Fruit fly (Drosophila melanogaster): ENCODE results near the gene CG13692.

Gene CG13692

dm6 chr2L:439339-439738 is 17.8 kb downstream of the CG13692 start:
- peak; percentile 2 for TF ChIP-seq fd96Cb (tag; optimal IDR thresholded peaks at IDR 0.05)
- peak; percentile 96 for TF ChIP-seq D19A (tag; optimal IDR thresholded peaks at IDR 0.05)
- TF ChIP-seq sqz (GFP tag; optimal IDR thresholded peaks at IDR 0.05), result no peak
- no peak for TF ChIP-seq CG43689 (GFP tag; IDR thresholded peaks at IDR 0.05)
- TF ChIP-seq Mad (GFP tag; optimal IDR thresholded peaks at IDR 0.05), result no peak
- no peak for TF ChIP-seq CG7987 (GFP tag; optimal IDR thresholded peaks at IDR 0.05)
- TF ChIP-seq Mes4 (GFP tag; optimal IDR thresholded peaks at IDR 0.05), result no peak
- no peak for TF ChIP-seq CG6654 (GFP tag; optimal IDR thresholded peaks at IDR 0.05)
- TF ChIP-seq p53 (GFP tag; optimal IDR thresholded peaks at IDR 0.05), result no peak
- no peak for TF ChIP-seq CG8924 (tag; optimal IDR thresholded peaks at IDR 0.05)
- TF ChIP-seq twi (tag; optimal IDR thresholded peaks at IDR 0.05), result no peak
- peak; percentile 43 for TF ChIP-seq corto (GFP tag; optimal IDR thresholded peaks at IDR 0.05)
- no peak for TF ChIP-seq CG12769 (tag; optimal IDR thresholded peaks at IDR 0.05)
- no peak for TF ChIP-seq Bdp1 (GFP tag; optimal IDR thresholded peaks at IDR 0.05)
- TF ChIP-seq CG10321 (GFP tag; IDR thresholded peaks at IDR 0.05), result no peak
- TF ChIP-seq CG2116 (GFP tag; optimal IDR thresholded peaks at IDR 0.05), result no peak
- peak; percentile 29 for TF ChIP-seq Blimp-1 (GFP tag; optimal IDR thresholded peaks at IDR 0.05)
- TF ChIP-seq sens (GFP tag), result peak; percentile 79
- no peak for TF ChIP-seq CG8765 (GFP tag; IDR thresholded peaks at IDR 0.05)
- TF ChIP-seq CG10462 (GFP tag; optimal IDR thresholded peaks at IDR 0.05), result no peak
- TF ChIP-seq CG7372 (GFP tag; IDR thresholded peaks at IDR 0.05), result no peak
- TF ChIP-seq ATbp (GFP tag; optimal IDR thresholded peaks at IDR 0.05), result no peak
- TF ChIP-seq tap (tag; optimal IDR thresholded peaks at IDR 0.05), result no peak
- peak; percentile 55 for TF ChIP-seq CG10979 (tag; optimal IDR thresholded peaks at IDR 0.05)
- TF ChIP-seq tna (GFP tag; IDR thresholded peaks at IDR 0.05; ENCODE audit: partially characterized antibody), result no peak
- peak in 1 of 3 experiments; percentile 34 for TF ChIP-seq lola (GFP tag; optimal IDR thresholded peaks at IDR 0.05)
- peak; percentile 12; the same call in 1 of the 3 replicates for TF ChIP-seq row (GFP tag; IDR thresholded peaks at IDR 0.05)
- peak; percentile 22 for TF ChIP-seq CG17829 (tag; optimal IDR thresholded peaks at IDR 0.05)
- TF ChIP-seq ara (GFP tag; IDR thresholded peaks at IDR 0.05), result peak; percentile 55; the same call in 1 of the 2 replicates
- TF ChIP-seq CG11696 (GFP tag; IDR thresholded peaks at IDR 0.05), result no peak
- no peak for TF ChIP-seq CG2129 (GFP tag; IDR thresholded peaks at IDR 0.05; ENCODE audit: partially characterized antibody)
- no peak for TF ChIP-seq CG6791 (GFP tag; IDR thresholded peaks at IDR 0.05; ENCODE audit: partially characterized antibody)
- TF ChIP-seq nom (GFP tag; optimal IDR thresholded peaks at IDR 0.05), result peak; percentile 71
- TF ChIP-seq Xbp1 (GFP tag; optimal IDR thresholded peaks at IDR 0.05), result no peak
- peak; percentile 88 for TF ChIP-seq lbe (GFP tag; optimal IDR thresholded peaks at IDR 0.05)
- no peak for TF ChIP-seq vnd (GFP tag; IDR thresholded peaks at IDR 0.05; ENCODE audit: partially characterized antibody)
- peak; percentile 6 for TF ChIP-seq CG15601 (tag; optimal IDR thresholded peaks at IDR 0.05)
- TF ChIP-seq da (GFP tag; optimal IDR thresholded peaks at IDR 0.05), result no peak
- TF ChIP-seq CG16813 (GFP tag; IDR thresholded peaks at IDR 0.05; ENCODE audit: partially characterized antibody), result no peak
- no peak for TF ChIP-seq sob (GFP tag; IDR thresholded peaks at IDR 0.05)
- TF ChIP-seq gem (tag; optimal IDR thresholded peaks at IDR 0.05), result peak; percentile 29
- no peak for TF ChIP-seq sug (tag; optimal IDR thresholded peaks at IDR 0.05)
- no peak for TF ChIP-seq CG15073 (GFP tag; optimal IDR thresholded peaks at IDR 0.05)
- peak; percentile 34 to 65 for TF ChIP-seq bsh (GFP tag; optimal IDR thresholded peaks at IDR 0.05)
- no peak for TF ChIP-seq eve (GFP tag; optimal IDR thresholded peaks at IDR 0.05)
- TF ChIP-seq bbx (GFP tag; IDR thresholded peaks at IDR 0.05; ENCODE audit: partially characterized antibody), result no peak
- no peak for TF ChIP-seq zen (tag; optimal IDR thresholded peaks at IDR 0.05)
- TF ChIP-seq Med (GFP tag), result peak; percentile 46
- no peak for TF ChIP-seq CG17568 (GFP tag; optimal IDR thresholded peaks at IDR 0.05)
- TF ChIP-seq Xrp1 (GFP tag; IDR thresholded peaks at IDR 0.05), result peak; percentile 63

All from whole organism, embryonic.